Worm (Caenorhabditis elegans): ENCODE results near the gene Y75B8A.18.

ce11 chrIII:12273598-12274090, 47.6 kb upstream of the Y75B8A.18 start, which contains the start of the genes Y75B8A.24 and Y75B8A.25:
- TF ChIP-seq elt-1 (tag; optimal IDR thresholded peaks at IDR 0.05; ENCODE audit: borderline replicate concordance, insufficient read depth), result no peak
- TF ChIP-seq lin-32 (GFP tag; optimal IDR thresholded peaks at IDR 0.05), result no peak

All from whole organism, mixed stage, embryonic.